Fruit fly (Drosophila melanogaster) whole organism, embryonic: ENCODE data around the gene betaGlu.

Source experiments
- BEAF-32 ChIP-seq: fragments of 200-800 bp; sonication (Bioruptor generic); optimal IDR thresholded peaks from 3 replicates; lab custom pipeline; 2017; ENCODE audit warnings: missing biosample characterization, missing genetic modification characterization, mild to moderate bottlenecking, moderate library complexity, missing genetic modification reagents
- Bgb ChIP-seq: fragments of 200-800 bp; sonication (Bioruptor generic); IDR thresholded peaks from 2 replicates; pipeline ENCODE4 v1.3.6; 2022; ENCODE audit warnings: missing biosample characterization, missing genetic modification characterization; ENCODE audit not compliant: partially characterized antibody
- CG10431 ChIP-seq: fragments of 200-800 bp; sonication (Bioruptor generic); optimal IDR thresholded peaks from 3 replicates; lab custom pipeline; 2018; ENCODE audit warnings: missing biosample characterization, mild to moderate bottlenecking, missing genetic modification characterization
- CG11695 ChIP-seq: fragments of 200-800 bp; sonication (Bioruptor generic); IDR thresholded peaks from 3 replicates; pipeline ENCODE4 v1.3.6; 2022; ENCODE audit warnings: missing biosample characterization, missing genetic modification characterization
- CG11696 ChIP-seq: fragments of 200-800 bp; sonication (Bioruptor generic); IDR thresholded peaks from 2 replicates; pipeline ENCODE4 v1.3.6; 2022; ENCODE audit warnings: missing biosample characterization, missing genetic modification characterization
- CG1233 ChIP-seq: fragments of 200-800 bp; sonication (Bioruptor generic); optimal IDR thresholded peaks from 4 replicates; lab custom pipeline; 2018; ENCODE audit warnings: missing biosample characterization, mild to moderate bottlenecking, missing genetic modification characterization
- CG13287 ChIP-seq: fragments of 200-800 bp; sonication (Bioruptor generic); IDR thresholded peaks from 2 replicates; pipeline ENCODE4 v1.3.6; 2022; ENCODE audit warnings: missing biosample characterization, missing genetic modification characterization; ENCODE audit not compliant: partially characterized antibody
- CG15514 ChIP-seq: fragments of 200-800 bp; sonication (Bioruptor generic); optimal IDR thresholded peaks from 3 replicates; lab custom pipeline; 2017; ENCODE audit warnings: missing biosample characterization, missing genetic modification characterization, mild to moderate bottlenecking, moderate library complexity, missing genetic modification reagents
- CG1603 ChIP-seq: fragments of 200-800 bp; sonication (Bioruptor generic); optimal IDR thresholded peaks from 2 replicates; lab custom pipeline; 2019; ENCODE audit warnings: missing biosample characterization, mild to moderate bottlenecking, missing genetic modification characterization, moderate library complexity
- CG17359 ChIP-seq: fragments of 200-800 bp; sonication (Bioruptor generic); optimal IDR thresholded peaks from 3 replicates; lab custom pipeline; 2018; ENCODE audit warnings: missing biosample characterization, mild to moderate bottlenecking, missing genetic modification characterization, moderate library complexity
- CG17802 ChIP-seq: fragments of 200-800 bp; sonication (Bioruptor generic); optimal IDR thresholded peaks from 2 replicates; lab custom pipeline; 2018; ENCODE audit warnings: missing biosample characterization, mild to moderate bottlenecking, missing genetic modification characterization, moderate library complexity
- CG2116 ChIP-seq: fragments of 200-800 bp; sonication (Bioruptor generic); optimal IDR thresholded peaks from 3 replicates; lab custom pipeline; 2018; ENCODE audit warnings: missing biosample characterization, mild to moderate bottlenecking, missing genetic modification characterization
- CG2120 ChIP-seq: fragments of 200-800 bp; sonication (Bioruptor generic); optimal IDR thresholded peaks from 3 replicates; lab custom pipeline; 2016; ENCODE audit warnings: missing biosample characterization, missing genetic modification characterization
- CG2199 ChIP-seq: fragments of 200-800 bp; sonication (Bioruptor generic); IDR thresholded peaks from 3 replicates; pipeline ENCODE4 v1.3.6; 2022; ENCODE audit warnings: missing biosample characterization, missing genetic modification characterization
- CG30020 ChIP-seq: fragments of 200-800 bp; optimal IDR thresholded peaks from 2 replicates; lab custom pipeline; 2019; ENCODE audit warnings: missing biosample characterization, mild to moderate bottlenecking, missing genetic modification characterization, moderate library complexity
- CG3281 ChIP-seq: fragments of 200-800 bp; sonication (Bioruptor generic); optimal IDR thresholded peaks from 3 replicates; lab custom pipeline; 2017; ENCODE audit warnings: missing biosample characterization, mild to moderate bottlenecking, missing genetic modification characterization
- CG3726 ChIP-seq: fragments of 200-800 bp; sonication (Bioruptor generic); IDR thresholded peaks from 3 replicates; pipeline ENCODE4, ENCODE4 v1.3.6; 2022; ENCODE audit warnings: missing biosample characterization, missing genetic modification characterization
- CG4730 ChIP-seq: fragments of 200-800 bp; sonication (Bioruptor generic); IDR thresholded peaks from 2 replicates; pipeline ENCODE4 v1.3.6; 2022; ENCODE audit warnings: missing biosample characterization, missing genetic modification characterization
- CG4854 ChIP-seq: fragments of 200-800 bp; sonication (Bioruptor generic); optimal IDR thresholded peaks from 2 replicates; lab custom pipeline; 2016; ENCODE audit warnings: missing biosample characterization, missing genetic modification characterization, inconsistent platforms
- CG5953 ChIP-seq: fragments of 200-800 bp; sonication (Bioruptor generic); IDR thresholded peaks from 2 replicates; pipeline ENCODE4 v1.3.6; 2022; ENCODE audit warnings: missing biosample characterization, missing genetic modification characterization
- CG6689 ChIP-seq: fragments of 200-800 bp; sonication (Bioruptor generic); IDR thresholded peaks from 2 replicates; pipeline ENCODE4 v1.3.6; 2022; ENCODE audit warnings: missing biosample characterization, missing genetic modification characterization
- CHES-1-like ChIP-seq: fragments of 200-800 bp; sonication (Bioruptor generic); optimal IDR thresholded peaks from 2 replicates; lab custom pipeline; 2016; ENCODE audit warnings: missing biosample characterization, missing genetic modification characterization
- Dip3 ChIP-seq: fragments of 200-800 bp; sonication (Bioruptor generic); optimal IDR thresholded peaks from 3 replicates; lab custom pipeline; 2016; ENCODE audit warnings: missing biosample characterization, missing genetic modification characterization
- Dll ChIP-seq: fragments of 200-800 bp; sonication (Bioruptor generic); IDR thresholded peaks from 4 replicates; pipeline ENCODE4 v1.3.6; 2022; ENCODE audit warnings: missing biosample characterization, missing genetic modification characterization; ENCODE audit not compliant: partially characterized antibody
- Doc3 ChIP-seq: fragments of 200-800 bp; sonication (Bioruptor generic); IDR thresholded peaks from 3 replicates; pipeline ENCODE4 v1.3.6; 2022; ENCODE audit warnings: missing biosample characterization, missing genetic modification characterization; ENCODE audit not compliant: partially characterized antibody
- E2f1 ChIP-seq: fragments of 200-800 bp; sonication (Bioruptor generic); IDR thresholded peaks from 2 replicates; pipeline ENCODE4 v1.3.6; 2022; ENCODE audit warnings: missing biosample characterization, missing genetic modification characterization
- E2f2 ChIP-seq: fragments of 200-800 bp; sonication (Bioruptor generic); IDR thresholded peaks from 2 replicates; pipeline ENCODE4 v1.3.6; 2022; ENCODE audit warnings: missing biosample characterization, missing genetic modification characterization
- Elba2 ChIP-seq: fragments of 200-800 bp; sonication (Bioruptor generic); optimal IDR thresholded peaks from 3 replicates; lab custom pipeline; 2016; ENCODE audit warnings: missing biosample characterization, missing genetic modification characterization
- H2.0 ChIP-seq: fragments of 200-800 bp; sonication (Bioruptor generic); IDR thresholded peaks from 2 replicates; pipeline ENCODE4 v1.3.6; 2022; ENCODE audit warnings: missing biosample characterization, missing genetic modification characterization
- HLHmδ ChIP-seq: fragments of 200-800 bp; sonication (Bioruptor generic); optimal IDR thresholded peaks from 2 replicates; lab custom pipeline; 2018; ENCODE audit warnings: missing biosample characterization, mild to moderate bottlenecking, missing genetic modification characterization, moderate library complexity
- Hr51 ChIP-seq, 2 experiments: fragments of 200-800 bp; sonication (Bioruptor generic); optimal IDR thresholded peaks; 2 replicates in 1 of 2; 3 replicates in 1 of 2; lab custom pipeline; 2016 to 2018; ENCODE audit warnings: missing biosample characterization in 2 of 2, missing genetic modification characterization in 2 of 2, mild to moderate bottlenecking in 1 of 2, moderate library complexity in 1 of 2
- Oaz ChIP-seq: fragments of 200-800 bp; sonication (Bioruptor generic); IDR thresholded peaks from 2 replicates; pipeline ENCODE4 v1.3.6; 2022; ENCODE audit warnings: missing biosample characterization, missing genetic modification characterization
- Optix ChIP-seq: fragments of 200-800 bp; sonication (Bioruptor generic); IDR thresholded peaks from 3 replicates; pipeline ENCODE4 v1.3.6; 2022; ENCODE audit warnings: missing biosample characterization, missing genetic modification characterization
- Sin3A ChIP-seq: fragments of >200 bp; optimal IDR thresholded peaks from 2 replicates; lab custom pipeline; 2018
- Sry-β ChIP-seq: fragments of 200-800 bp; sonication (Bioruptor generic); optimal IDR thresholded peaks from 2 replicates; lab custom pipeline; 2018; ENCODE audit warnings: missing biosample characterization, mild to moderate bottlenecking, missing genetic modification characterization, moderate library complexity
- Sry-δ ChIP-seq: fragments of 200-800 bp; sonication (Bioruptor generic); optimal IDR thresholded peaks from 2 replicates; lab custom pipeline; 2016; ENCODE audit warnings: missing biosample characterization, missing genetic modification characterization
- ara ChIP-seq: fragments of 200-800 bp; sonication (Bioruptor generic); IDR thresholded peaks from 2 replicates; pipeline ENCODE4 v1.3.6; 2022; ENCODE audit warnings: missing biosample characterization, missing genetic modification characterization
- bbx ChIP-seq: fragments of 200-800 bp; sonication (Bioruptor generic); IDR thresholded peaks from 2 replicates; pipeline ENCODE4 v1.3.6; 2022; ENCODE audit warnings: missing biosample characterization, missing genetic modification characterization; ENCODE audit not compliant: partially characterized antibody
- ems ChIP-seq: fragments of 200-800 bp; sonication (Bioruptor generic); optimal IDR thresholded peaks from 3 replicates; lab custom pipeline; 2016; ENCODE audit warnings: missing biosample characterization, missing genetic modification characterization
- fd64A ChIP-seq: fragments of 200-800 bp; sonication (Bioruptor generic); optimal IDR thresholded peaks from 3 replicates; lab custom pipeline; 2018; ENCODE audit warnings: missing biosample characterization, mild to moderate bottlenecking, missing genetic modification characterization
- grau ChIP-seq: fragments of 200-800 bp; optimal IDR thresholded peaks from 3 replicates; lab custom pipeline; 2019; ENCODE audit warnings: missing biosample characterization, mild to moderate bottlenecking, missing genetic modification characterization, moderate library complexity
- grn ChIP-seq: fragments of 200-800 bp; sonication (Bioruptor generic); optimal IDR thresholded peaks from 3 replicates; lab custom pipeline; 2017; ENCODE audit warnings: missing biosample characterization, missing genetic modification characterization
- lbe ChIP-seq: fragments of 200-800 bp; sonication (Bioruptor generic); optimal IDR thresholded peaks from 2 replicates; lab custom pipeline; 2016; ENCODE audit warnings: missing biosample characterization, mild to moderate bottlenecking, missing genetic modification characterization
- pum ChIP-seq: fragments of 200-800 bp; sonication (Bioruptor generic); optimal IDR thresholded peaks from 2 replicates; lab custom pipeline; 2016; ENCODE audit warnings: missing biosample characterization, missing genetic modification characterization
- pzg ChIP-seq: fragments of 200-800 bp; sonication (Bioruptor generic); optimal IDR thresholded peaks from 3 replicates; lab custom pipeline; 2018; ENCODE audit warnings: missing biosample characterization, mild to moderate bottlenecking, missing genetic modification characterization, moderate library complexity
- row ChIP-seq: fragments of 200-800 bp; sonication (Bioruptor generic); IDR thresholded peaks from 3 replicates; pipeline ENCODE4 v1.3.6; 2022; ENCODE audit warnings: missing biosample characterization, missing genetic modification characterization
- schlank ChIP-seq: fragments of 200-800 bp; sonication (Bioruptor generic); optimal IDR thresholded peaks from 2 replicates; lab custom pipeline; 2018; ENCODE audit warnings: missing biosample characterization, mild to moderate bottlenecking, missing genetic modification characterization
- sens ChIP-seq: fragments of 200-800 bp; sonication (Bioruptor generic); peaks from one replicate; lab custom pipeline; 2016; ENCODE audit warnings: missing biosample characterization, missing genetic modification characterization
- seq ChIP-seq: fragments of 200-800 bp; sonication (Bioruptor generic); IDR thresholded peaks from 2 replicates; pipeline ENCODE4 v1.3.6; 2022; ENCODE audit warnings: missing biosample characterization, missing genetic modification characterization
- sob ChIP-seq: fragments of 200-800 bp; sonication (Bioruptor generic); IDR thresholded peaks from 2 replicates; pipeline ENCODE4 v1.3.6; 2022; ENCODE audit warnings: missing biosample characterization, missing genetic modification characterization

Gene betaGlu

DNA sequence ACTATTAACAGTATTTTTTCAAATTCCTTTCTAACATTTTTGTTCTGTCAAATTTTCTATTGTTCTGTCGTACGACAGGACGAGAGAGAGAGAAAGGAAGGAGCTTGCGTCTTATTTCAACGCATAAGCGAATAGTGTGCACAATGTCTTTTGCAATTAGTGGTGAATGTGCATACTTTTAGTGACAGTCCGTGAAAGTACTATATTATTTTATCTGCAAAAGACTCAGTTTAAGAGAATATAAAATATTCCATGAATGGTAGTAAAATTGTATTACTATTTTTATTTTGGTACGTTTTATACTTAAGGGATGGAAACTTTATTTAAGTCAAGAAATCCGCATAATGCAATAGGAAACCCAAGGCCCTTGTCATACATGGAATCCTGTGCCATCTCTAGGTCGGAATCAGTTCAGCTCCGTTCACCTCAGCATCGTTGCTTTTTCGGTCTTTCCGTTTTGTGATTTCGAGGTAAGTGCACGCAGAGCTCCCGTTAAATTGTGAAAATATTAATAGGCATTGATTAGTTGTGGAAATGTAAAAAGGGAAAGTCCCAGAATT lies 33.5 kb downstream of the betaGlu start, which contains the start of gene eEF1alpha2 (continued):
- TF ChIP-seq bbx = 0 out of 2 replicates have a peak, but pooled peaks have one; percentile 8
- no peak for TF ChIP-seq CG4730
- peak; percentile 14 for TF ChIP-seq CG2120 (GFP tag; lab: Kevin White, UChicago)
- TF ChIP-seq pzg (GFP tag; lab: Kevin White, UChicago) = peak; percentile 12
- TF ChIP-seq CG2199 (GFP tag; lab: Robert Waterston, UW) = no peak
- TF ChIP-seq CG13287 (GFP tag; lab: Robert Waterston, UW) = no peak
- peak; percentile 94 for TF ChIP-seq CG10431 (GFP tag; lab: Kevin White, UChicago)
- no peak for TF ChIP-seq ems (GFP tag; lab: Kevin White, UChicago)
- no peak for TF ChIP-seq CG4854 (GFP tag; lab: Kevin White, UChicago)
- TF ChIP-seq Sry-β (GFP tag; lab: Kevin White, UChicago) = peak; percentile 31
- 0 out of 4 replicates have a peak, but pooled peaks have one; percentile 42 for TF ChIP-seq Dll
- peak; percentile 95 for TF ChIP-seq CG17802
- no peak for TF ChIP-seq fd64A (GFP tag; lab: Kevin White, UChicago)
- no peak for TF ChIP-seq grn (GFP tag; lab: Kevin White, UChicago)
- TF ChIP-seq CG6689 (GFP tag; lab: Robert Waterston, UW) = peak; percentile 23; the same call in 1 of the 2 replicates
- TF ChIP-seq pum (GFP tag; lab: Kevin White, UChicago) = no peak
- TF ChIP-seq lbe (GFP tag; lab: Kevin White, UChicago) = no peak
- no peak for TF ChIP-seq seq (GFP tag; lab: Robert Waterston, UW)
- TF ChIP-seq CG15514 (GFP tag; lab: Kevin White, UChicago) = peak; percentile 98
- no peak for TF ChIP-seq Oaz (GFP tag; lab: Robert Waterston, UW)

- TF ChIP-seq grau (tag; lab: Kevin White, UChicago) (no peak), CG2116 (GFP tag; lab: Kevin White, UChicago) (peak; percentile 24), CHES-1-like (GFP tag; lab: Kevin White, UChicago) (peak; percentile 13), schlank (tag; lab: Kevin White, UChicago) (no peak), Hr51 (GFP tag; optimal IDR thresholded peaks at IDR 0.05; lab: Kevin White, UChicago) (no peak), E2f1 (GFP tag; lab: Robert Waterston, UW) (no peak), CG1233 (no peak), Sin3A (lab: Kevin White, UChicago) (peak; percentile 51), BEAF-32 (peak; percentile 48), Elba2 (GFP tag; lab: Kevin White, UChicago) (no peak), CG30020 (tag; lab: Kevin White, UChicago) (peak; percentile 21), Optix (no peak), Sry-δ (GFP tag; lab: Kevin White, UChicago) (peak; percentile 88), sens (peak; percentile 48), sob (no peak), CG3726 (GFP tag; lab: Robert Waterston, UW) (no peak), CG1603 (peak; percentile 49), E2f2 (GFP tag; lab: Robert Waterston, UW) (peak; percentile 34), Bgb (GFP tag; lab: Robert Waterston, UW) (peak; percentile 28; the same call in 1 of the 2 replicates), CG3281 (no peak), CG5953 (no peak), H2.0 (no peak), ara (no peak), Doc3 (no peak), HLHmδ (no peak), row (GFP tag; lab: Robert Waterston, UW) (no peak; the same call in 2 of the 3 replicates), CG11696 (no peak), CG17359 (tag; lab: Kevin White, UChicago) (no peak), Dip3 (GFP tag; lab: Kevin White, UChicago) (no peak), CG11695 (GFP tag; lab: Robert Waterston, UW) (no peak)
Observed at dm6 chr3R:31736776-31737175, 34.9 kb downstream of the betaGlu start, which contains the start of the genes CstF50 and CG11563. Gene CstF50, minus strand, starts transcription at chr3R:31736963. Gene CG11563, plus strand, starts transcription at chr3R:31737035.
